Worm (Caenorhabditis elegans) whole organism, L4 larva: ENCODE data around the gene F14D7.8.
"Not testable (repeated sequence)": the region's sequence is repeated elsewhere in the genome, so short reads cannot be mapped to it uniquely, and the experiment has no call there.

Source experiments
- ceh-28 ChIP-seq: fragments of 150-350 bp; optimal IDR thresholded peaks from 2 replicates; lab custom pipeline; 2014; ENCODE audit warnings: missing biosample characterization, missing genetic modification reagents, missing genetic modification characterization
- dmd-6 ChIP-seq: fragments of 200-800 bp; sonication (Bioruptor generic); IDR thresholded peaks from 2 replicates; pipeline ENCODE4 v1.3.6; 2022; ENCODE audit warnings: missing genetic modification reagents, missing genetic modification characterization, missing compliant biosample characterization
- egl-27 ChIP-seq: sonication (generic microtip); optimal IDR thresholded peaks from 3 replicates; lab custom pipeline; 2017; ENCODE audit warnings: missing biosample characterization, missing genetic modification reagents, missing genetic modification characterization
- fkh-10 ChIP-seq: fragments of 150-350 bp; optimal IDR thresholded peaks from 2 replicates; lab custom pipeline; 2014; ENCODE audit warnings: missing biosample characterization, missing genetic modification reagents, missing genetic modification characterization
- hlh-30 ChIP-seq: sonication (generic microtip); optimal IDR thresholded peaks from 2 replicates; lab custom pipeline; 2017; ENCODE audit warnings: antibody characterized with exemption, mild to moderate bottlenecking, missing genetic modification characterization, missing compliant biosample characterization; ENCODE audit not compliant: insufficient read depth
- mep-1 ChIP-seq: fragments of 150-350 bp; sonication (generic microtip); optimal IDR thresholded peaks from 3 replicates; lab custom pipeline; 2014; ENCODE audit warnings: missing biosample characterization, missing genetic modification characterization
- mxl-3 ChIP-seq: fragments of 200-800 bp; sonication (Bioruptor generic); optimal IDR thresholded peaks from 2 replicates; lab custom pipeline; 2018; ENCODE audit warnings: mild to moderate bottlenecking, missing genetic modification characterization, missing compliant biosample characterization
- nhr-11 ChIP-seq: fragments of 150-350 bp; optimal IDR thresholded peaks from 2 replicates; lab custom pipeline; 2014; ENCODE audit warnings: missing biosample characterization, missing genetic modification characterization
- nhr-76 ChIP-seq: fragments of 150-350 bp; optimal IDR thresholded peaks from 2 replicates; lab custom pipeline; 2014; ENCODE audit warnings: missing biosample characterization, missing genetic modification characterization
- zfp-3 ChIP-seq: fragments of 200-800 bp; sonication (Bioruptor generic); conservative IDR thresholded peaks from 2 replicates; pipeline ENCODE4 v1.3.6; 2022; ENCODE audit warnings: missing genetic modification reagents, missing genetic modification characterization, missing compliant biosample characterization
- ztf-11 ChIP-seq: fragments of 150-350 bp; optimal IDR thresholded peaks from 2 replicates; lab custom pipeline; 2014; ENCODE audit warnings: missing biosample characterization, missing genetic modification characterization

ce11 chrV:14308164-14308563 is 4.4 kb downstream of the F14D7.8 start, which contains the start of gene spig-5:
- TF ChIP-seq zfp-3 (GFP tag; lab: Robert Waterston, UW); nhr-76 (tag; lab: Kevin White, UChicago); mep-1 (tag; lab: Kevin White, UChicago); ceh-28; fkh-10 (GFP tag; lab: Kevin White, UChicago); egl-27 (tag; lab: Kevin White, UChicago); mxl-3 (GFP tag; lab: Kevin White, UChicago); ztf-11; dmd-6 (GFP tag; lab: Robert Waterston, UW); nhr-11 (tag; lab: Kevin White, UChicago); hlh-30 (tag; lab: Kevin White, UChicago): not testable (repeated sequence)
